Worm (Caenorhabditis elegans) whole organism, L4 larva: ENCODE measurements around the gene ttr-28.

ENCODE experiments used
- ZK546.5 ChIP-seq, 2 experiments: sonication (generic microtip); optimal IDR thresholded peaks; 2 replicates each; lab custom pipeline; 2017; ENCODE audit warnings: missing biosample characterization in 2 of 2, missing genetic modification characterization in 2 of 2
- ama-1 ChIP-seq: fragments of 150-350 bp; optimal IDR thresholded peaks from 2 replicates; lab custom pipeline; 2014; ENCODE audit warnings: inconsistent platforms, mixed read lengths
- attf-4 ChIP-seq: sonication (generic microtip); optimal IDR thresholded peaks from 3 replicates; lab custom pipeline; 2017; ENCODE audit warnings: missing biosample characterization, missing genetic modification characterization
- ceh-28 ChIP-seq: fragments of 150-350 bp; optimal IDR thresholded peaks from 2 replicates; lab custom pipeline; 2014; ENCODE audit warnings: missing biosample characterization, missing genetic modification reagents, missing genetic modification characterization
- fos-1 ChIP-seq: fragments of 150-350 bp; optimal IDR thresholded peaks from 2 replicates; lab custom pipeline; 2014; ENCODE audit warnings: missing biosample characterization, missing genetic modification characterization
- mdl-1 ChIP-seq, 2 experiments: fragments of 150-350 bp in 1 of 2; sonication (generic microtip) in 1 of 2; optimal IDR thresholded peaks; 2 replicates each; lab custom pipeline; 2014 to 2017; ENCODE audit warnings: missing biosample characterization in 2 of 2, missing genetic modification characterization in 2 of 2
- mxl-3 ChIP-seq: fragments of 200-800 bp; sonication (Bioruptor generic); optimal IDR thresholded peaks from 2 replicates; lab custom pipeline; 2018; ENCODE audit warnings: mild to moderate bottlenecking, missing genetic modification characterization, missing compliant biosample characterization
- nhr-28 ChIP-seq: fragments of 150-350 bp; optimal IDR thresholded peaks from 2 replicates; lab custom pipeline; 2014; ENCODE audit warnings: missing biosample characterization, missing genetic modification characterization
- nhr-6 ChIP-seq: fragments of 150-350 bp; optimal IDR thresholded peaks from 2 replicates; lab custom pipeline; 2014; ENCODE audit warnings: missing biosample characterization, missing genetic modification characterization
- unc-62 ChIP-seq, 3 experiments: fragments of 150-350 bp in 1 of 3; sonication (generic microtip); optimal IDR thresholded peaks in 2 of 3; peaks in 1 of 3; 1 replicate in 1 of 3; 2 replicates in 2 of 3; lab custom pipeline; 2014 to 2017; ENCODE audit warnings: missing biosample characterization in 3 of 3, missing genetic modification characterization in 3 of 3, missing genetic modification reagents in 3 of 3, missing genotype in 1 of 3

DNA sequence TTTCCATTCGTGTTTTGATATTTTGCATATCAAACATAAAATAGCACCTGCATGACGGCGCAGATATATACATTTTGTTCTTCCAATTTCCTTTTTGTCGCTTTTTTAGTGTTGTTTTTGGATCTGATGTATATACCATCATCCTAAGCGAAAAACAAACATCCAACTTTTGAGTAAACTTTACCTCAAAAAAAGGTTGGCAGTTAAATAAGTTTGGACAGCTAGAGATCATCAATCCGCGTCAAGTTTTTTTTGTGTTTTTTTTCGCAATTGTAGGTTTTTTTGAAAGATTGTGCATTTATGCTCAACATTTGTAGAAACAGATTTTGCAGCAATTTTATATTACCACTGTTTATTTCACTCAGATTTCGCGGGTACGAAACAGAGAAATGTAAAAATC is 33.2 kb downstream of the ttr-28 start, which contains the start of gene bus-19:
- TF ChIP-seq fos-1 (tag; lab: Kevin White, UChicago) (no peak), ceh-28 (tag; lab: Kevin White, UChicago) (no peak), mdl-1 (tag; optimal IDR thresholded peaks at IDR 0.05; lab: Kevin White, UChicago) (no peak), mxl-3 (no peak), ZK546.5 (tag; optimal IDR thresholded peaks at IDR 0.05; lab: Kevin White, UChicago) (no peak), nhr-28 (tag; lab: Kevin White, UChicago) (no peak), nhr-6 (tag; lab: Kevin White, UChicago) (no peak), unc-62 (GFP tag; optimal IDR thresholded peaks at IDR 0.05 in 1 of 2; lab: Kevin White, UChicago) (peak in 1 of 2 experiments; percentile 4), unc-62 (tag; optimal IDR thresholded peaks at IDR 0.05; lab: Kevin White, UChicago) (no peak), attf-4 (no peak), ama-1 (lab: Kevin White, UChicago) (no peak)
